Worm (Caenorhabditis elegans) whole organism, young adult: Measurements from ENCODE around the gene gfrp-1.
"Not testable (repeated sequence)": the region's sequence is repeated elsewhere in the genome, so short reads cannot be mapped to it uniquely, and the experiment has no call there.

Source experiments
- attf-3 ChIP-seq: fragments of 200-800 bp; sonication (Bioruptor generic); conservative IDR thresholded peaks from 2 replicates; pipeline ENCODE4 v1.3.6; 2022; ENCODE audit warnings: missing genetic modification reagents, missing genetic modification characterization, missing compliant biosample characterization
- cebp-1 ChIP-seq, 2 experiments: fragments of 200-800 bp in 1 of 2; sonication (Bioruptor generic) in 1 of 2; sonication (generic microtip) in 1 of 2; IDR thresholded peaks in 1 of 2; optimal IDR thresholded peaks in 1 of 2; 2 replicates each; pipeline versions ENCODE4 v1.3.6 to Lab custom; 2017 to 2022; ENCODE audit warnings: missing compliant biosample characterization in 2 of 2, missing genetic modification characterization in 2 of 2, mild to moderate bottlenecking in 1 of 2, missing genetic modification reagents in 1 of 2, moderate library complexity in 1 of 2
- ceh-100 ChIP-seq: fragments of 200-800 bp; sonication (Bioruptor generic); IDR thresholded peaks from 2 replicates; pipeline ENCODE4 v1.3.6; 2022; ENCODE audit warnings: missing genetic modification reagents, missing genetic modification characterization, missing compliant biosample characterization
- ceh-40 ChIP-seq: fragments of 200-800 bp; sonication (Bioruptor generic); IDR thresholded peaks from 2 replicates; pipeline ENCODE4 v1.3.6; 2022; ENCODE audit warnings: missing genetic modification characterization, missing compliant biosample characterization
- dox-1 ChIP-seq: fragments of 200-800 bp; sonication (Bioruptor generic); IDR thresholded peaks from 2 replicates; pipeline ENCODE4 v1.3.6; 2022; ENCODE audit warnings: missing genetic modification reagents, missing genetic modification characterization, missing compliant biosample characterization
- dpff-1 ChIP-seq: sonication (generic microtip); optimal IDR thresholded peaks from 2 replicates; lab custom pipeline; 2017; ENCODE audit warnings: mild to moderate bottlenecking, missing genetic modification characterization, missing compliant biosample characterization
- let-607 ChIP-seq, 2 experiments: fragments of 200-800 bp in 1 of 2; sonication (Bioruptor generic) in 1 of 2; sonication (generic microtip) in 1 of 2; optimal IDR thresholded peaks; 2 replicates each; lab custom pipeline; 2016 to 2018; ENCODE audit warnings: mild to moderate bottlenecking in 2 of 2, missing compliant biosample characterization in 2 of 2, missing genetic modification characterization in 2 of 2, moderate library complexity in 2 of 2, missing genotype in 1 of 2
- lsl-1 ChIP-seq: fragments of 200-800 bp; sonication (Bioruptor generic); optimal IDR thresholded peaks from 2 replicates; lab custom pipeline; 2018; ENCODE audit warnings: mild to moderate bottlenecking, missing genetic modification characterization, moderate library complexity, missing compliant biosample characterization
- nfya-2 ChIP-seq: fragments of 200-800 bp; sonication (Bioruptor generic); IDR thresholded peaks from 2 replicates; pipeline ENCODE4 v1.3.6; 2022; ENCODE audit warnings: missing genetic modification reagents, missing genetic modification characterization, missing compliant biosample characterization
- rpc-1 ChIP-seq, 2 experiments: fragments of 150-350 bp in 1 of 2; sonication (generic microtip) in 1 of 2; optimal IDR thresholded peaks; 2 replicates each; lab custom pipeline; 2014 to 2018; ENCODE audit warnings: missing biosample characterization in 1 of 2, missing genetic modification characterization in 1 of 2, missing genetic modification reagents in 1 of 2, missing genotype in 1 of 2
- snpc-4 ChIP-seq, 5 experiments: fragments of 150-350 bp in 1 of 5; sonication (generic microtip) in 4 of 5; optimal IDR thresholded peaks; 2 replicates each; lab custom pipeline; 2014 to 2018; ENCODE audit warnings: missing genetic modification characterization in 5 of 5, missing biosample characterization in 3 of 5, antibody characterized with exemption in 2 of 5, mild to moderate bottlenecking in 2 of 5, missing compliant biosample characterization in 2 of 5, missing genotype in 2 of 5, moderate library complexity in 2 of 5, missing genetic modification reagents in 1 of 5
- tlf-1 ChIP-seq: fragments of 200-800 bp; sonication (Bioruptor generic); optimal IDR thresholded peaks from 2 replicates; lab custom pipeline; 2018; ENCODE audit warnings: mild to moderate bottlenecking, missing genetic modification characterization, missing compliant biosample characterization
- unc-62 ChIP-seq: fragments of 150-350 bp; optimal IDR thresholded peaks from 2 replicates; lab custom pipeline; 2014; ENCODE audit warnings: missing biosample characterization, missing genetic modification reagents, missing genetic modification characterization
- zim-3 ChIP-seq: sonication (generic microtip); optimal IDR thresholded peaks from 2 replicates; lab custom pipeline; 2017; ENCODE audit warnings: mild to moderate bottlenecking, missing genetic modification characterization, moderate library complexity, missing compliant biosample characterization

- not testable (repeated sequence) for TF ChIP-seq rpc-1 (optimal IDR thresholded peaks at IDR 0.05; lab: Kevin White, UChicago); rpc-1 (tag; optimal IDR thresholded peaks at IDR 0.05; lab: Kevin White, UChicago); attf-3 (GFP tag; lab: Robert Waterston, UW); snpc-4 (GFP tag; optimal IDR thresholded peaks at IDR 0.05; lab: Kevin White, UChicago); snpc-4 (tag; optimal IDR thresholded peaks at IDR 0.05; lab: Kevin White, UChicago); cebp-1 (GFP tag; IDR thresholded peaks at IDR 0.05; lab: Robert Waterston, UW); cebp-1 (tag; optimal IDR thresholded peaks at IDR 0.05; lab: Kevin White, UChicago); let-607 (tag; optimal IDR thresholded peaks at IDR 0.05; lab: Kevin White, UChicago); nfya-2 (GFP tag; lab: Robert Waterston, UW); tlf-1 (GFP tag; lab: Kevin White, UChicago); dpff-1 (tag; lab: Kevin White, UChicago); ceh-100; unc-62 (GFP tag; lab: Kevin White, UChicago); ceh-40 (GFP tag; lab: Robert Waterston, UW)
- TF ChIP-seq zim-3 (tag; lab: Kevin White, UChicago) (peak; percentile 100), lsl-1 (GFP tag; lab: Kevin White, UChicago) (peak; percentile 4), dox-1 (GFP tag; lab: Robert Waterston, UW) (peak; percentile 78)
These were observed 7.8 kb upstream of the gfrp-1 start for ce11 chrIV:195620-196019.
